Worm (Caenorhabditis elegans): ENCODE results near the gene T02G5.7.

T02G5.7 gene

ce11 chrII:7075564-7076228, at the start of gene T02G5.7:
TSS of gene T02G5.7 (plus strand) at chrII:7075614.
- TF ChIP-seq grh-1 (GFP tag; IDR thresholded peaks at IDR 0.05) = 0 out of 2 replicates have a peak, but pooled peaks have one; percentile 5
- TF ChIP-seq efl-3 (GFP tag; optimal IDR thresholded peaks at IDR 0.05) = no peak

ce11 chrII:7029524-7029923, 45.9 kb upstream of the T02G5.7 start:
- no peak for TF ChIP-seq elt-3 (tag; optimal IDR thresholded peaks at IDR 0.05)
- TF ChIP-seq unc-130 (tag; optimal IDR thresholded peaks at IDR 0.05) = no peak
- TF ChIP-seq mab-9 (GFP tag; IDR thresholded peaks at IDR 0.05) = no peak
- no peak for TF ChIP-seq efl-1 (optimal IDR thresholded peaks at IDR 0.05)
- peak in 1 of 2 experiments; percentile 79 for TF ChIP-seq efl-1 (GFP tag; optimal IDR thresholded peaks at IDR 0.05 in 1 of 2)
- TF ChIP-seq nhr-76 (tag; optimal IDR thresholded peaks at IDR 0.05) = no peak
- TF ChIP-seq ama-1 (optimal IDR thresholded peaks at IDR 0.05) = no peak
- TF ChIP-seq C34B4.2 (tag; optimal IDR thresholded peaks at IDR 0.05) = no peak
- no peak for TF ChIP-seq ceh-8 (GFP tag; optimal IDR thresholded peaks at IDR 0.05)

DNA sequence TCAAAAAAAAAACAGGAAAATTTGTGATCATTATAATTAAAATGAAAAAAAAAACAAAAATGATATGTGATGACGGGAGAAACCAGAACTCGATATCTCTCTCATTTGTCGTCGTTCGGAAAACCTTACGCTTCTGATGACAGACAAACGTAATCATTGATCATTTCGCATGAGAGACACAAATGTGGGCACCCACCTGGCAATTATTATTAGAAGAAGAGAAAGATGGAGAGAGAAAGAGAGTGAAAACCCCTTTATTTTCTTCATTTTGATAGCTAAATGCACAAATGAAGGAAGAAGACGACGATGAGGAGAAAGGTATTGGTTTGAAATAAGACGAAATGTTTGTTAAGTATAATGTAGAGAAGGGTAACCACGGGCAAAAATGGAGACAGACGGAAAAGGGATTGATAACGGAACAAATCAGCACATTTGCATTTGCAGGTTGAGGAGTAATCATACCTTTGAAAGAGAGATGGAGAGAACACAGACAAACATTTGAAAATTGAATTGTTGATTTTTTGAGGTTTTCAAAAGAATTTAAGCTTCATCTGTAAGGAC, 44.2 kb upstream of the T02G5.7 start:
- peak in 1 of 2 experiments; percentile 36 for TF ChIP-seq lin-35 (GFP tag; optimal IDR thresholded peaks at IDR 0.05)
- peak; percentile 17 for TF ChIP-seq nhr-20 (tag; optimal IDR thresholded peaks at IDR 0.05)
- no peak for TF ChIP-seq efl-1 (optimal IDR thresholded peaks at IDR 0.05)
- peak in 1 of 2 experiments; percentile 22 for TF ChIP-seq efl-1 (GFP tag; optimal IDR thresholded peaks at IDR 0.05 in 1 of 2)
- TF ChIP-seq elt-2 (tag; optimal IDR thresholded peaks at IDR 0.05) = peak; percentile 61
- TF ChIP-seq lsy-2 (tag; optimal IDR thresholded peaks at IDR 0.05) = peak in 1 of 2 experiments; percentile 6
- peak; percentile 33 for TF ChIP-seq blmp-1 (tag; optimal IDR thresholded peaks at IDR 0.05)
- no peak for TF ChIP-seq alr-1 (tag; optimal IDR thresholded peaks at IDR 0.05; ENCODE audit: borderline replicate concordance)
- no peak for TF ChIP-seq nhr-85 (tag)
- TF ChIP-seq ets-5 (GFP tag; IDR thresholded peaks at IDR 0.05) = no peak
- no peak for TF ChIP-seq nhr-90 (tag; optimal IDR thresholded peaks at IDR 0.05; ENCODE audit: poor library complexity)

DNA sequence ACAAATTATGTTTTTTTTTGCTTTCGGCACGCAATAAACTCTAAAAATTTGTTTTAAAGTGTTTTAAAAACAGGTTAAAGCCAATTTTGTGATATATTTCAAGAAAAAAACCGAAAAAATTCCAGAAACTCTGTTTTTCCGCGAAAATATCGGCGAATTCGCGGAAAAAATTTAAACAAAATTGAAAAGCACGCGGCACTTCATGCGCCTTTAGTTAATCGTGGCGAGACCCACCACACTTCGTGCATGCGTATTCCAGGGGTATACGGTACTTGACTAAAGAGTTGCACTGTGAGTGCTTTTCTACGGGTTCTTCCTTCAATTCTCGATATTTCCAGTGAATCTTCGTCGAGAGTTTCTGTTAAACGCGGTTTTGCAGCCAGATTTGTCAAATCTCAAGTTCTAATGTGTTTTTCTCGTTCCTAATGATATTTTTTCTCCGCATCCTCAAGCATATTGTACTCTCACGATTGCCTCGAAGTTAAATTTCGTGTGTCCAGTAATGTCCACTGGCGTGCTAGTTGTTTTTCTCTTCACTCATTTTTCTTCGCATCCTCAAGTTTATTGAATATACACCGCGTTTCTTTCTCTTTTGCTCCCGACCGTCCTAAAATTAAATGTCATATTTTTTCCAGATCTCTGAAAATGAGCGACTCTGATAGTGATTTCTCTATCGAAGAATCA, 37.6 kb upstream of the T02G5.7 start, which contains the start of gene cin-4:
Gene cin-4 (plus strand): TSS at position 634 of the 684 bp plus-strand sequence.
- TF ChIP-seq lir-3 (tag; optimal IDR thresholded peaks at IDR 0.05; ENCODE audit: poor library complexity) = no peak
- no peak for TF ChIP-seq efl-1 (optimal IDR thresholded peaks at IDR 0.05)
- TF ChIP-seq efl-1 (GFP tag; optimal IDR thresholded peaks at IDR 0.05 in 1 of 2) = no peak
- TF ChIP-seq blmp-1 (tag; optimal IDR thresholded peaks at IDR 0.05) = no peak
- no peak for TF ChIP-seq hpl-2 (GFP tag; optimal IDR thresholded peaks at IDR 0.05)
- TF ChIP-seq ceh-8 (GFP tag; optimal IDR thresholded peaks at IDR 0.05) = no peak
- no peak for TF ChIP-seq ets-5 (GFP tag; IDR thresholded peaks at IDR 0.05)
- TF ChIP-seq lin-14 (GFP tag; optimal IDR thresholded peaks at IDR 0.05) = no peak
- TF ChIP-seq fkh-10 (GFP tag; optimal IDR thresholded peaks at IDR 0.05) = no peak
- no peak for TF ChIP-seq elt-3 (tag; optimal IDR thresholded peaks at IDR 0.05)
- TF ChIP-seq nhr-90 (tag; optimal IDR thresholded peaks at IDR 0.05; ENCODE audit: poor library complexity) = no peak
- TF ChIP-seq mab-9 (GFP tag; IDR thresholded peaks at IDR 0.05) = no peak
- no peak for TF ChIP-seq ces-1 (GFP tag; optimal IDR thresholded peaks at IDR 0.05)
- no peak for TF ChIP-seq dpl-1 (GFP tag; optimal IDR thresholded peaks at IDR 0.05)
- TF ChIP-seq unc-62 (GFP tag; optimal IDR thresholded peaks at IDR 0.05) = no peak
- TF ChIP-seq grh-1 (GFP tag; IDR thresholded peaks at IDR 0.05) = no peak
- TF ChIP-seq ceh-88 (GFP tag; IDR thresholded peaks at IDR 0.05) = no peak
- no peak for TF ChIP-seq ama-1 (optimal IDR thresholded peaks at IDR 0.05)

- TF ChIP-seq nhr-90 (tag; optimal IDR thresholded peaks at IDR 0.05; ENCODE audit: poor library complexity) (peak; percentile 32), nhr-47 (tag; optimal IDR thresholded peaks at IDR 0.05) (peak; percentile 29), nhr-19 (GFP tag; conservative IDR thresholded peaks at IDR 0.05) (peak; percentile 57), grh-1 (GFP tag; IDR thresholded peaks at IDR 0.05) (0 out of 2 replicates have a peak, but pooled peaks have one; percentile 9)
Observed at ce11 chrII:7042090-7042489, 33.3 kb upstream of the T02G5.7 start.

All from whole organism, L1 larva.